Fruit fly (Drosophila melanogaster): Measurements from ENCODE around the gene CG34448.

The CG34448 gene

dm6 chr2L:2371406-2372111 lies 46.2 kb downstream of the CG34448 start, which contains the start of gene CG3597:
Gene CG3597, minus strand, starts transcription at chr2L:2371524.
- peak; percentile 73 for TF ChIP-seq svp (GFP tag)
- TF ChIP-seq topi (GFP tag; optimal IDR thresholded peaks at IDR 0.05): no peak

DNA sequence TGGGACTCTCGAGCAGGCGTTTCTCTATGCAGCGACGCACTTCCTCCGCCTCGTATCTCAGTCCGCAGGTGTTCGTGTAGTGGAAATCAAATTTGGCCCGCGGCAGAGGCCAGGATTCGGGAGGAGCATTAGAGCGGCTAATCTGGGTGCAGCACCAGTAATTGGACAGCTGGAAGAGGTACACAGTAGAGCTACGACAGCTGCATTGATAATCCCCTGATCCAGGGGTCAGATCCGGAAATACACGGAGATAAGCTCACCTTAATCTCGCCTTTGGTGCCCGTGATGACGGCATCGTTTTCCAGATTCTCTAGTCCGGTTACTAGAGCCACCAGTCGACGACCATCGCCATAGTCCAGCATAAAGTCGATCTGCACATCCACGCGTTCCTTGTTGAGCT lies 47.4 kb downstream of the CG34448 start:
- no peak for TF ChIP-seq Hr39 (GFP tag; optimal IDR thresholded peaks at IDR 0.05)
- no peak for TF ChIP-seq Gug (GFP tag; IDR thresholded peaks at IDR 0.05)
- TF ChIP-seq acj6 (GFP tag; optimal IDR thresholded peaks at IDR 0.05): no peak
- TF ChIP-seq Ets21C (GFP tag; optimal IDR thresholded peaks at IDR 0.05): no peak
- TF ChIP-seq CG6163 (GFP tag; IDR thresholded peaks at IDR 0.05): 0 out of 3 replicates have a peak, but pooled peaks have one; percentile 13
- peak; percentile 98 for TF ChIP-seq svp (GFP tag)
